Fruit fly (Drosophila melanogaster) whole organism, embryonic: ENCODE measurements around the gene Ldaf1.

Experiments used
- BEAF-32 ChIP-seq: fragments of 200-800 bp; sonication (Bioruptor generic); optimal IDR thresholded peaks from 3 replicates; lab custom pipeline; 2017; ENCODE audit warnings: missing biosample characterization, missing genetic modification characterization, mild to moderate bottlenecking, moderate library complexity, missing genetic modification reagents
- Bdp1 ChIP-seq: fragments of 200-800 bp; sonication (Bioruptor generic); optimal IDR thresholded peaks from 3 replicates; lab custom pipeline; 2016; ENCODE audit warnings: missing biosample characterization, missing genetic modification characterization
- CG10147 ChIP-seq: fragments of 200-800 bp; sonication (Bioruptor generic); optimal IDR thresholded peaks from 2 replicates; lab custom pipeline; 2019; ENCODE audit warnings: missing biosample characterization, mild to moderate bottlenecking, missing genetic modification characterization, moderate library complexity
- CG10959 ChIP-seq: fragments of 200-800 bp; sonication (Bioruptor generic); IDR thresholded peaks from 2 replicates; pipeline ENCODE4 v1.3.6; 2022; ENCODE audit warnings: missing biosample characterization, missing genetic modification characterization
- CG12071 ChIP-seq: fragments of 200-800 bp; sonication (Bioruptor generic); optimal IDR thresholded peaks from 3 replicates; lab custom pipeline; 2018; ENCODE audit warnings: missing biosample characterization, mild to moderate bottlenecking, missing genetic modification characterization
- CG12659 ChIP-seq: fragments of 200-800 bp; sonication (Bioruptor generic); optimal IDR thresholded peaks from 3 replicates; lab custom pipeline; 2017; ENCODE audit warnings: mild to moderate bottlenecking, missing biosample characterization, missing genetic modification reagents, missing genetic modification characterization
- CG13123 ChIP-seq: fragments of 200-800 bp; sonication (Bioruptor generic); optimal IDR thresholded peaks from 2 replicates; lab custom pipeline; 2016; ENCODE audit warnings: missing biosample characterization, missing genetic modification characterization
- CG14050 ChIP-seq: fragments of 200-800 bp; sonication (Bioruptor generic); IDR thresholded peaks from 3 replicates; pipeline ENCODE4 v1.3.6; 2022; ENCODE audit warnings: missing biosample characterization, missing genetic modification characterization
- CG15696 ChIP-seq: fragments of 200-800 bp; sonication (Bioruptor generic); optimal IDR thresholded peaks from 2 replicates; lab custom pipeline; 2019; ENCODE audit warnings: missing biosample characterization, mild to moderate bottlenecking, missing genetic modification characterization, moderate library complexity
- CG17186 ChIP-seq: fragments of 200-800 bp; sonication (Bioruptor generic); optimal IDR thresholded peaks from 3 replicates; lab custom pipeline; 2017; ENCODE audit warnings: missing biosample characterization, missing genetic modification reagents, missing genetic modification characterization
- CG2889 ChIP-seq: fragments of 200-800 bp; sonication (Bioruptor generic); IDR thresholded peaks from 3 replicates; pipeline ENCODE4 v1.3.6; 2022; ENCODE audit warnings: missing biosample characterization, missing genetic modification characterization
- CG30020 ChIP-seq: fragments of 200-800 bp; optimal IDR thresholded peaks from 2 replicates; lab custom pipeline; 2019; ENCODE audit warnings: missing biosample characterization, mild to moderate bottlenecking, missing genetic modification characterization, moderate library complexity
- CG31224 ChIP-seq: fragments of 200-800 bp; sonication (Bioruptor generic); IDR thresholded peaks from 2 replicates; pipeline ENCODE4 v1.3.6; 2022; ENCODE audit warnings: missing biosample characterization, missing genetic modification characterization
- CG3163 ChIP-seq: fragments of 200-800 bp; sonication (Bioruptor generic); optimal IDR thresholded peaks from 3 replicates; lab custom pipeline; 2016; ENCODE audit warnings: missing biosample characterization, missing genetic modification characterization
- CG32532 ChIP-seq: fragments of 200-800 bp; sonication (Bioruptor generic); IDR thresholded peaks from 2 replicates; pipeline ENCODE4 v1.3.6; 2022; ENCODE audit warnings: missing biosample characterization, missing genetic modification characterization
- CG34376 ChIP-seq: fragments of 200-800 bp; sonication (Bioruptor generic); optimal IDR thresholded peaks from 2 replicates; lab custom pipeline; 2018; ENCODE audit warnings: missing biosample characterization, mild to moderate bottlenecking, missing genetic modification characterization
- CG7928 ChIP-seq: fragments of 200-800 bp; sonication (Bioruptor generic); optimal IDR thresholded peaks from 2 replicates; lab custom pipeline; 2017; ENCODE audit warnings: missing biosample characterization, mild to moderate bottlenecking, missing genetic modification characterization
- CG8388 ChIP-seq: fragments of 200-800 bp; sonication (Bioruptor generic); optimal IDR thresholded peaks from 2 replicates; lab custom pipeline; 2019; ENCODE audit warnings: missing biosample characterization, mild to moderate bottlenecking, missing genetic modification characterization, moderate library complexity
- CG8924 ChIP-seq: fragments of 200-800 bp; optimal IDR thresholded peaks from 3 replicates; lab custom pipeline; 2019; ENCODE audit warnings: missing biosample characterization, mild to moderate bottlenecking, missing genetic modification characterization, moderate library complexity
- CG9727 ChIP-seq: fragments of 200-800 bp; sonication (Bioruptor generic); optimal IDR thresholded peaks from 3 replicates; lab custom pipeline; 2017; ENCODE audit warnings: missing biosample characterization, mild to moderate bottlenecking, missing genetic modification characterization
- CG9817 ChIP-seq: fragments of 200-800 bp; sonication (Bioruptor generic); optimal IDR thresholded peaks from 2 replicates; lab custom pipeline; 2018; ENCODE audit warnings: missing biosample characterization, mild to moderate bottlenecking, missing genetic modification characterization, moderate library complexity
- D ChIP-seq, 2 experiments: fragments of 200-800 bp in 1 of 2; fragments of >200 bp in 1 of 2; sonication (Bioruptor generic) in 1 of 2; optimal IDR thresholded peaks; 2 replicates in 1 of 2; 3 replicates in 1 of 2; lab custom pipeline; 2017; ENCODE audit warnings: mild to moderate bottlenecking in 1 of 2, missing biosample characterization in 1 of 2, missing genetic modification characterization in 1 of 2, missing genetic modification reagents in 1 of 2
- Dfd ChIP-seq, 2 experiments: fragments of >200 bp; optimal IDR thresholded peaks; 2 replicates each; lab custom pipeline; 2017; ENCODE audit warnings: missing biosample characterization in 2 of 2, missing genetic modification characterization in 2 of 2
- Drgx ChIP-seq: fragments of 200-800 bp; sonication (Bioruptor generic); IDR thresholded peaks from 2 replicates; pipeline ENCODE4 v1.3.6; 2022; ENCODE audit warnings: missing biosample characterization, missing genetic modification characterization
- Elba2 ChIP-seq: fragments of 200-800 bp; sonication (Bioruptor generic); optimal IDR thresholded peaks from 3 replicates; lab custom pipeline; 2016; ENCODE audit warnings: missing biosample characterization, missing genetic modification characterization
- Fer3 ChIP-seq: fragments of 200-800 bp; sonication (Bioruptor generic); optimal IDR thresholded peaks from 2 replicates; lab custom pipeline; 2018; ENCODE audit warnings: missing biosample characterization, mild to moderate bottlenecking, missing genetic modification characterization, moderate library complexity
- Gsc ChIP-seq: fragments of 200-800 bp; sonication (Bioruptor generic); IDR thresholded peaks from 2 replicates; pipeline ENCODE4 v1.3.6; 2022; ENCODE audit warnings: missing biosample characterization, missing genetic modification characterization
- H2.0 ChIP-seq: fragments of 200-800 bp; sonication (Bioruptor generic); IDR thresholded peaks from 2 replicates; pipeline ENCODE4 v1.3.6; 2022; ENCODE audit warnings: missing biosample characterization, missing genetic modification characterization
- Hand ChIP-seq: fragments of 200-800 bp; sonication (Bioruptor generic); optimal IDR thresholded peaks from 2 replicates; lab custom pipeline; 2017; ENCODE audit warnings: mild to moderate bottlenecking, missing biosample characterization, missing genetic modification reagents, missing genetic modification characterization
- Neu2 ChIP-seq: fragments of 200-800 bp; sonication (Bioruptor generic); optimal IDR thresholded peaks from 3 replicates; lab custom pipeline; 2016; ENCODE audit warnings: missing biosample characterization, missing genetic modification characterization, borderline replicate concordance
- Optix ChIP-seq: fragments of 200-800 bp; sonication (Bioruptor generic); IDR thresholded peaks from 3 replicates; pipeline ENCODE4 v1.3.6; 2022; ENCODE audit warnings: missing biosample characterization, missing genetic modification characterization
- Ptx1 ChIP-seq: fragments of 200-800 bp; sonication (Bioruptor generic); IDR thresholded peaks from 2 replicates; pipeline ENCODE4 v1.3.6; 2022; ENCODE audit warnings: missing biosample characterization, missing genetic modification characterization
- Rx ChIP-seq: fragments of 200-800 bp; sonication (Bioruptor generic); IDR thresholded peaks from 2 replicates; pipeline ENCODE4 v1.3.6; 2022; ENCODE audit warnings: missing biosample characterization, missing genetic modification characterization
- Sox102F ChIP-seq: fragments of 200-800 bp; sonication (Bioruptor generic); optimal IDR thresholded peaks from 2 replicates; lab custom pipeline; 2018; ENCODE audit warnings: missing biosample characterization, mild to moderate bottlenecking, missing genetic modification characterization, moderate library complexity
- amos ChIP-seq: fragments of 200-800 bp; sonication (Bioruptor generic); IDR thresholded peaks from 2 replicates; pipeline ENCODE4 v1.3.6; 2022; ENCODE audit warnings: missing biosample characterization, missing genetic modification characterization; ENCODE audit not compliant: partially characterized antibody
- bcd ChIP-seq: fragments of 200-800 bp; sonication (Bioruptor generic); optimal IDR thresholded peaks from 2 replicates; lab custom pipeline; 2017; ENCODE audit warnings: missing biosample characterization, mild to moderate bottlenecking, missing genetic modification characterization
- crol ChIP-seq: fragments of 200-800 bp; sonication (Bioruptor generic); IDR thresholded peaks from 2 replicates; pipeline ENCODE4 v1.3.6; 2022; ENCODE audit warnings: missing biosample characterization, missing genetic modification characterization
- dimm ChIP-seq: fragments of 200-800 bp; sonication (Bioruptor generic); IDR thresholded peaks from 2 replicates; pipeline ENCODE4 v1.3.6; 2022; ENCODE audit warnings: missing biosample characterization, missing genetic modification characterization
- dmrt99B ChIP-seq: fragments of 200-800 bp; sonication (Bioruptor generic); optimal IDR thresholded peaks from 2 replicates; lab custom pipeline; 2018; ENCODE audit warnings: missing biosample characterization, mild to moderate bottlenecking, missing genetic modification characterization, moderate library complexity
- fd3F ChIP-seq: fragments of 200-800 bp; sonication (Bioruptor generic); optimal IDR thresholded peaks from 2 replicates; lab custom pipeline; 2018; ENCODE audit warnings: missing biosample characterization, mild to moderate bottlenecking, missing genetic modification characterization, moderate library complexity
- gcm2 ChIP-seq: fragments of 200-800 bp; sonication (Bioruptor generic); optimal IDR thresholded peaks from 2 replicates; lab custom pipeline; 2016; ENCODE audit warnings: missing biosample characterization, missing genetic modification characterization
- gem ChIP-seq: fragments of 200-800 bp; sonication (Bioruptor generic); optimal IDR thresholded peaks from 2 replicates; lab custom pipeline; 2019; ENCODE audit warnings: missing biosample characterization, mild to moderate bottlenecking, missing genetic modification characterization, moderate library complexity
- gfzf ChIP-seq: fragments of 200-800 bp; sonication (Bioruptor generic); optimal IDR thresholded peaks from 2 replicates; lab custom pipeline; 2016; ENCODE audit warnings: missing biosample characterization, mild to moderate bottlenecking, missing genetic modification characterization, moderate library complexity
- gsb ChIP-seq: fragments of 200-800 bp; sonication (Bioruptor generic); IDR thresholded peaks from 2 replicates; pipeline ENCODE4 v1.3.6; 2022; ENCODE audit warnings: missing biosample characterization, missing genetic modification characterization
- odd ChIP-seq: fragments of 200-800 bp; sonication (Bioruptor generic); optimal IDR thresholded peaks from 2 replicates; lab custom pipeline; 2017; ENCODE audit warnings: missing biosample characterization, mild to moderate bottlenecking, missing genetic modification characterization
- phol ChIP-seq: fragments of 200-800 bp; sonication (Bioruptor generic); optimal IDR thresholded peaks from 3 replicates; lab custom pipeline; 2018; ENCODE audit warnings: missing biosample characterization, mild to moderate bottlenecking, missing genetic modification characterization, moderate library complexity
- pum ChIP-seq: fragments of 200-800 bp; sonication (Bioruptor generic); optimal IDR thresholded peaks from 2 replicates; lab custom pipeline; 2016; ENCODE audit warnings: missing biosample characterization, missing genetic modification characterization
- ranshi ChIP-seq: fragments of 200-800 bp; sonication (Bioruptor generic); IDR thresholded peaks from 2 replicates; pipeline ENCODE4 v1.3.6; 2022; ENCODE audit warnings: missing biosample characterization, missing genetic modification characterization
- trem ChIP-seq: fragments of 200-800 bp; optimal IDR thresholded peaks from 3 replicates; lab custom pipeline; 2019; ENCODE audit warnings: missing biosample characterization, mild to moderate bottlenecking, missing genetic modification characterization, moderate library complexity
- tup ChIP-seq: fragments of 200-800 bp; sonication (Bioruptor generic); optimal IDR thresholded peaks from 2 replicates; lab custom pipeline; 2016; ENCODE audit warnings: missing biosample characterization, mild to moderate bottlenecking, missing genetic modification characterization, moderate library complexity

The Ldaf1 gene

DNA sequence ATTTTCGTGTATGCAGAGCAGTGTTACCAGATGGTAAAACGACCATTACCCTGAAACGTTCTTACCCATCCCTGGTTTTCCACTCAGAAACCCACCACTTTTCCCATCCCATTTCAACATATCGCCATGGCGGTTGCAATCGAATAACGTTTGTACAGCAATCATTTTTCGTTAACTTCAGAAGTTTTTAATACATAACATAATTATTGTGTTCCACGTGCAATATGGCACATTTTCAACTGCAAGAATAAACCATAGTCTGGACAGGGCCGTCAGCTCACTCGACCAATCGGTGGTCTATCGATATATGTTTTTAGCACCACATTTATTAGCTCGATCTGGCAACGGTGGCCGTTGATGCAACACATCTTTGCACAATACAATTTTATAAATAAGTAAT, 11.8 kb downstream of the Ldaf1 start, which contains the start of the genes trr and mRpL16 (continued):
- TF ChIP-seq Bdp1 (GFP tag; lab: Kevin White, UChicago) = no peak
- TF ChIP-seq gfzf (GFP tag; lab: Kevin White, UChicago) = peak; percentile 75
- TF ChIP-seq CG3163 (GFP tag; lab: Kevin White, UChicago) = no peak
- no peak for TF ChIP-seq Neu2 (GFP tag; lab: Kevin White, UChicago)
- no peak for TF ChIP-seq Dfd (GFP tag; optimal IDR thresholded peaks at IDR 0.05; lab: Kevin White, UChicago)
- peak; percentile 26 for TF ChIP-seq CG8388 (GFP tag; lab: Kevin White, UChicago)
- no peak for TF ChIP-seq D (optimal IDR thresholded peaks at IDR 0.05; lab: Kevin White, UChicago)
- TF ChIP-seq D (GFP tag; optimal IDR thresholded peaks at IDR 0.05; lab: Kevin White, UChicago) = no peak
- TF ChIP-seq dmrt99B = no peak
- TF ChIP-seq gem (tag; lab: Kevin White, UChicago) = no peak
- peak; percentile 83 for TF ChIP-seq trem (tag; lab: Kevin White, UChicago)
- TF ChIP-seq Fer3 = no peak
- TF ChIP-seq CG34376 = no peak
- TF ChIP-seq CG17186 (GFP tag; lab: Kevin White, UChicago) = peak; percentile 32
- no peak for TF ChIP-seq gcm2
- TF ChIP-seq CG12071 (GFP tag; lab: Kevin White, UChicago) = no peak
- no peak for TF ChIP-seq CG2889 (GFP tag; lab: Robert Waterston, UW)
- no peak for TF ChIP-seq CG13123 (GFP tag; lab: Kevin White, UChicago)
- no peak for TF ChIP-seq CG10959
- no peak for TF ChIP-seq bcd (GFP tag; lab: Kevin White, UChicago)
- TF ChIP-seq phol (tag; lab: Kevin White, UChicago) = peak; percentile 83
- peak; percentile 60 for TF ChIP-seq CG9727 (GFP tag; lab: Kevin White, UChicago)
- TF ChIP-seq CG31224 = 0 out of 2 replicates have a peak, but pooled peaks have one; percentile 16
- TF ChIP-seq CG15696 (tag; lab: Kevin White, UChicago) = peak; percentile 44
- peak; percentile 92 for TF ChIP-seq CG7928 (GFP tag; lab: Kevin White, UChicago)
- TF ChIP-seq CG14050 (GFP tag; lab: Robert Waterston, UW) = no peak
- no peak for TF ChIP-seq Elba2 (GFP tag; lab: Kevin White, UChicago)
- TF ChIP-seq Rx (GFP tag; lab: Robert Waterston, UW) = no peak
- peak; percentile 50 for TF ChIP-seq CG9817 (tag; lab: Kevin White, UChicago)
- TF ChIP-seq ranshi = 0 out of 2 replicates have a peak, but pooled peaks have one; percentile 11
- peak; percentile 70 for TF ChIP-seq amos
- TF ChIP-seq CG12659 (GFP tag; lab: Kevin White, UChicago) = peak; percentile 84
- TF ChIP-seq tup (GFP tag; lab: Kevin White, UChicago) = no peak
- TF ChIP-seq fd3F = peak; percentile 1
- TF ChIP-seq Sox102F = no peak
- TF ChIP-seq Gsc (GFP tag; lab: Robert Waterston, UW) = no peak
- no peak for TF ChIP-seq gsb (GFP tag; lab: Robert Waterston, UW)
- no peak for TF ChIP-seq CG10147
- 0 out of 3 replicates have a peak, but pooled peaks have one; percentile 40 for TF ChIP-seq Optix (GFP tag; lab: Robert Waterston, UW)
- TF ChIP-seq CG32532 (GFP tag; lab: Robert Waterston, UW) = peak; percentile 64
- TF ChIP-seq Hand (GFP tag; lab: Kevin White, UChicago) = no peak
- TF ChIP-seq pum = peak; percentile 33
- no peak for TF ChIP-seq odd (GFP tag; lab: Kevin White, UChicago)
- TF ChIP-seq CG8924 (tag; lab: Kevin White, UChicago) = peak; percentile 67
- TF ChIP-seq Ptx1 (GFP tag; lab: Robert Waterston, UW) = peak; percentile 39; the same call in 1 of the 2 replicates
- peak; percentile 86 for TF ChIP-seq BEAF-32 (GFP tag; lab: Kevin White, UChicago)
- TF ChIP-seq CG30020 (tag; lab: Kevin White, UChicago) = peak; percentile 93
- no peak for TF ChIP-seq crol (GFP tag; lab: Robert Waterston, UW)
- TF ChIP-seq dimm (GFP tag; lab: Robert Waterston, UW) = no peak
- TF ChIP-seq H2.0 (GFP tag; lab: Robert Waterston, UW) = 0 out of 2 replicates have a peak, but pooled peaks have one; percentile 37
- TF ChIP-seq Drgx (GFP tag; lab: Robert Waterston, UW) = no peak
